Fruit fly (Drosophila melanogaster): ENCODE data around the gene CAH5.

The CAH5 gene

DNA sequence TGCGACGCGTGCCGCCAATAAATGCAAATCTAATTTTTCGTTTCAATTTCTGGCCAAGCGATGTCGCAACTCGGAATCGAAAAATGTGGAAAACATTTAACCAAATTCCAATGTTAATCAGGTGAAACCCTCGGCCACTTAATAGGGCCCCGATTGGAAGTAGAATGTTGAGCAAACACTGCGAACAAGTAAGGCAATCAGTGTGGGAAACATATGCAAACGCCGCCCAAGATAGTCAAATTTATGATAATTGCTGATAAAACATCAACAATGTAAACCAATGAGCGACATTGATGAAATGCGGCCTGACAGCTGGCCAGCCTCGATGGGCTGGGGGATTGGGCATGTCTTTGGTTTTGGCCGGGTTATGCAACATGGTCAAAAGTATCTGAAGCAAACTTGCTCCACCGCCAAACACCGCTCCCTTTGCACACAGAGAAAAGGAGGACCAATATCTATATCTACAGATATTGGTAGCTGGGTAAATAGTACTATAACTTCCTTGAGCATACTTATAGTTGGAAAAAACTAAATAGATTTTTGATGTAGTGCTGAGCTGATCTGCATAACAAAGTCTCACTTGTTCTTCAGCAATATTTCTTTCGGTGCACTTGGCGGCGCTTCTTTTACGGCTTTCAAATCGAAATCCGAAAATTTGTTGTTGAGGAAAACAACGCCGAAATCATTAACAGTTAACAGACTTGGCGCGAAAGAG is 15.0 kb upstream of the CAH5 start (continued):
- TF ChIP-seq Pdp1 (GFP tag; optimal IDR thresholded peaks at IDR 0.05) (peak; percentile 56 to 82), bsh (GFP tag; optimal IDR thresholded peaks at IDR 0.05) (peak in 1 of 2 experiments; percentile 88), D19A (tag; optimal IDR thresholded peaks at IDR 0.05) (peak; percentile 72), org-1 (GFP tag; optimal IDR thresholded peaks at IDR 0.05) (peak; percentile 70), CG4328 (GFP tag; optimal IDR thresholded peaks at IDR 0.05) (peak; percentile 51), Sry-δ (GFP tag; optimal IDR thresholded peaks at IDR 0.05) (peak; percentile 20), Poxn (GFP tag; IDR thresholded peaks at IDR 0.05) (no peak), Bdp1 (GFP tag; optimal IDR thresholded peaks at IDR 0.05) (no peak), amos (GFP tag; IDR thresholded peaks at IDR 0.05; ENCODE audit: partially characterized antibody) (no peak)

DNA sequence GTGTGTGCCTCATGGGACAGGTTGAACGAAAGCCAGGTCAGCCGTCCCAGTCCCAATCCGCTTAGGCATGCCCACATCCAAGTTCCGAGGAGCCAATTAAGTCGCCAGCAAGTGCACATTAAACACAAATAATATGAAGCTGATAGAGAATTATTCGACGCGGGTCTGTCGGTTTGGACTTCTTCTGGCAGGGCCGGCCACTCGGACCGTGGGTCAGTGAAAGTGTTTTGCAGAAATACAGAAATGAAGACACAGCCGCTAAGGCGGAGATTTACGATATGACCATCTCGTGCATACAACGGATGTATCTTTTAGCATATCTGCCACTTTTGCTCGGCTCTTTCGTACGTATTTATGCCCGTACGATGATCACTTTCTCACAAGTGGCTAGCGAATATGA is 14.2 kb upstream of the CAH5 start:
- peak; percentile 28 for TF ChIP-seq Blimp-1 (GFP tag; optimal IDR thresholded peaks at IDR 0.05)
- TF ChIP-seq ato (GFP tag; IDR thresholded peaks at IDR 0.05; ENCODE audit: partially characterized antibody) = peak; percentile 9; the same call in 1 of the 2 replicates
- TF ChIP-seq NC2β (GFP tag; optimal IDR thresholded peaks at IDR 0.05) = no peak
- TF ChIP-seq CG32772 (GFP tag; IDR thresholded peaks at IDR 0.05) = no peak

DNA sequence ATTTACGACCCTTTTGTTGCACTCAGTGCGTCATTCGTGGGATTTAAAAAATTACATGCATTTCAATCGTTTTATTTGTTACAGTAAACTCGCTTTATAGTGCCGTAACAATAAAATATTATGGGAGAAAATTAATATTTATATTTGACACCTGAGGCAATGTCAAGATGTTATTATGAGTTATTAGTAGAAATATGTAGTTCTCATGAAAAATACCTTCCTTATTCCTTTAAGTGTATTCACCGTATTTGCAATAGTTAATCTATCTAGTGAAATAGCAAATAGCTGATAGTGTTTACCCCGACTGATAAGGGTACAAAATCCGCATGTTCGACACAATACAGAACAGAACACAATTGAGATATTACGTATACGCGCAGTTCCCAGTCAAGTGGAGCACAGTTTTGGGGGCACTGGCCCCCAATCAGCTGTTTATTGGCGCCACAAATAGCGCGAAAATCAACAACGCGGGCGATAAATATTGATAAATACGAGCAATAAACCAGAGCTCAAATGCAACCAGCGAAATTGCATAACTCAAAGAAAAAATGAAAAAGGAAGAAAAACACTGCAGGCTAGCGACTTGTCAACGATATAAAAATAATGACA is 11.9 kb upstream of the CAH5 start:
- TF ChIP-seq sd (tag; optimal IDR thresholded peaks at IDR 0.05) (no peak), CG15696 (tag; optimal IDR thresholded peaks at IDR 0.05) (no peak), C15 (GFP tag; IDR thresholded peaks at IDR 0.05) (no peak), peb (GFP tag; IDR thresholded peaks at IDR 0.05) (no peak), CG11398 (GFP tag; optimal IDR thresholded peaks at IDR 0.05) (no peak), CG15011 (GFP tag; optimal IDR thresholded peaks at IDR 0.05) (no peak), CG16779 (GFP tag; IDR thresholded peaks at IDR 0.05) (no peak), otp (GFP tag; IDR thresholded peaks at IDR 0.05) (no peak), Fer2 (tag; optimal IDR thresholded peaks at IDR 0.05) (no peak), kay (GFP tag; optimal IDR thresholded peaks at IDR 0.05) (no peak), kni (GFP tag; optimal IDR thresholded peaks at IDR 0.05) (no peak), CG15479 (GFP tag; optimal IDR thresholded peaks at IDR 0.05) (no peak), chif (GFP tag; optimal IDR thresholded peaks at IDR 0.05) (no peak), twi (tag; optimal IDR thresholded peaks at IDR 0.05) (no peak), br (optimal IDR thresholded peaks at IDR 0.05) (no peak), so (GFP tag; IDR thresholded peaks at IDR 0.05) (no peak), CG17912 (GFP tag; optimal IDR thresholded peaks at IDR 0.05) (no peak), Aef1 (GFP tag; IDR thresholded peaks at IDR 0.05) (no peak), CG7928 (GFP tag; optimal IDR thresholded peaks at IDR 0.05) (no peak), hkb (optimal IDR thresholded peaks at IDR 0.05) (no peak), hkb (GFP tag; IDR thresholded peaks at IDR 0.05) (no peak), BEAF-32 (GFP tag; optimal IDR thresholded peaks at IDR 0.05) (no peak), HLH4C (GFP tag; IDR thresholded peaks at IDR 0.05; ENCODE audit: partially characterized antibody) (no peak), crp (GFP tag; optimal IDR thresholded peaks at IDR 0.05) (peak in 1 of 2 experiments; percentile 64), hb (GFP tag; IDR thresholded peaks at IDR 0.05; ENCODE audit: partially characterized antibody) (no peak), Hr51 (GFP tag; optimal IDR thresholded peaks at IDR 0.05) (no peak), z (GFP tag; IDR thresholded peaks at IDR 0.05) (no peak), jigr1 (GFP tag; IDR thresholded peaks at IDR 0.05) (no peak), stc (GFP tag; IDR thresholded peaks at IDR 0.05) (no peak), CG2875 (GFP tag; optimal IDR thresholded peaks at IDR 0.05) (no peak), CG31224 (GFP tag; IDR thresholded peaks at IDR 0.05) (no peak), mirr (GFP tag; optimal IDR thresholded peaks at IDR 0.05) (peak; percentile 19), CG31441 (GFP tag; IDR thresholded peaks at IDR 0.05) (no peak), CG9876 (GFP tag; optimal IDR thresholded peaks at IDR 0.05) (no peak)
